Worm (Caenorhabditis elegans) whole organism, young adult: ENCODE measurements around the gene C55B6.5.

Source experiments
- B0336.3 ChIP-seq: fragments of 200-800 bp; sonication (Bioruptor generic); IDR thresholded peaks from 2 replicates; pipeline ENCODE4 v1.3.6; 2022; ENCODE audit warnings: missing genetic modification characterization, missing compliant biosample characterization
- D2030.7 ChIP-seq: fragments of 200-800 bp; sonication (Bioruptor generic); IDR thresholded peaks from 2 replicates; pipeline ENCODE4 v1.3.6; 2022; ENCODE audit warnings: missing genetic modification reagents, missing genetic modification characterization, missing compliant biosample characterization
- F22D6.2 ChIP-seq: sonication (generic microtip); optimal IDR thresholded peaks from 2 replicates; lab custom pipeline; 2016; ENCODE audit warnings: mild to moderate bottlenecking, missing genetic modification characterization, missing compliant biosample characterization
- F23B12.7 ChIP-seq: sonication (generic microtip); optimal IDR thresholded peaks from 2 replicates; lab custom pipeline; 2017; ENCODE audit warnings: missing genetic modification characterization, mild to moderate bottlenecking, missing compliant biosample characterization, antibody characterized with exemption, moderate library complexity; ENCODE audit not compliant: insufficient read depth
- F33H1.4 ChIP-seq: fragments of 200-800 bp; sonication (Bioruptor generic); IDR thresholded peaks from 2 replicates; pipeline ENCODE4 v1.3.6; 2022; ENCODE audit warnings: missing genetic modification reagents, missing genetic modification characterization, missing compliant biosample characterization
- F49E8.2 ChIP-seq: sonication (generic microtip); optimal IDR thresholded peaks from 3 replicates; lab custom pipeline; 2017; ENCODE audit warnings: missing genetic modification characterization, mild to moderate bottlenecking, missing compliant biosample characterization, antibody characterized with exemption, moderate library complexity; ENCODE audit not compliant: insufficient read depth
- F55B11.4 ChIP-seq: sonication (generic microtip); optimal IDR thresholded peaks from 2 replicates; lab custom pipeline; 2016; ENCODE audit warnings: missing compliant biosample characterization, missing genetic modification characterization, borderline replicate concordance; ENCODE audit not compliant: insufficient read depth
- K11D2.4 ChIP-seq: fragments of 200-800 bp; sonication (Bioruptor generic); IDR thresholded peaks from 2 replicates; pipeline ENCODE4 v1.3.6; 2022; ENCODE audit warnings: missing genetic modification reagents, missing genetic modification characterization, missing compliant biosample characterization
- T07F8.4 ChIP-seq: sonication (generic microtip); optimal IDR thresholded peaks from 2 replicates; lab custom pipeline; 2016; ENCODE audit warnings: mild to moderate bottlenecking, missing genetic modification characterization, moderate library complexity, missing compliant biosample characterization
- Y67H2A.10 ChIP-seq: fragments of 200-800 bp; sonication (Bioruptor generic); conservative IDR thresholded peaks from 2 replicates; pipeline ENCODE4 v1.3.6; 2022; ENCODE audit warnings: missing genetic modification reagents, missing genetic modification characterization, missing compliant biosample characterization
- ZK185.1 ChIP-seq: sonication (generic microtip); optimal IDR thresholded peaks from 2 replicates; lab custom pipeline; 2016; ENCODE audit warnings: mild to moderate bottlenecking, missing genetic modification characterization, missing compliant biosample characterization; ENCODE audit not compliant: poor library complexity, severe bottlenecking
- akir-1 ChIP-seq: fragments of 200-800 bp; sonication (Bioruptor generic); optimal IDR thresholded peaks from 2 replicates; lab custom pipeline; 2018; ENCODE audit warnings: mild to moderate bottlenecking, missing genetic modification characterization, moderate library complexity, missing compliant biosample characterization
- attf-3 ChIP-seq: fragments of 200-800 bp; sonication (Bioruptor generic); conservative IDR thresholded peaks from 2 replicates; pipeline ENCODE4 v1.3.6; 2022; ENCODE audit warnings: missing genetic modification reagents, missing genetic modification characterization, missing compliant biosample characterization
- bed-2 ChIP-seq: fragments of 200-800 bp; sonication (Bioruptor generic); IDR thresholded peaks from 2 replicates; pipeline ENCODE4 v1.3.6; 2022; ENCODE audit warnings: missing genetic modification reagents, missing genetic modification characterization, missing compliant biosample characterization
- cebp-1 ChIP-seq, 2 experiments: fragments of 200-800 bp in 1 of 2; sonication (Bioruptor generic) in 1 of 2; sonication (generic microtip) in 1 of 2; IDR thresholded peaks in 1 of 2; optimal IDR thresholded peaks in 1 of 2; 2 replicates each; pipeline versions ENCODE4 v1.3.6 to Lab custom; 2017 to 2022; ENCODE audit warnings: missing compliant biosample characterization in 2 of 2, missing genetic modification characterization in 2 of 2, mild to moderate bottlenecking in 1 of 2, missing genetic modification reagents in 1 of 2, moderate library complexity in 1 of 2
- cebp-2 ChIP-seq: fragments of 200-800 bp; sonication (Bioruptor generic); IDR thresholded peaks from 2 replicates; pipeline ENCODE4 v1.3.6; 2022; ENCODE audit warnings: missing genetic modification characterization, missing compliant biosample characterization
- ceh-100 ChIP-seq: fragments of 200-800 bp; sonication (Bioruptor generic); IDR thresholded peaks from 2 replicates; pipeline ENCODE4 v1.3.6; 2022; ENCODE audit warnings: missing genetic modification reagents, missing genetic modification characterization, missing compliant biosample characterization
- ceh-79 ChIP-seq: sonication (generic microtip); optimal IDR thresholded peaks from 2 replicates; lab custom pipeline; 2017; ENCODE audit warnings: mild to moderate bottlenecking, missing genetic modification characterization, missing compliant biosample characterization
- dox-1 ChIP-seq: fragments of 200-800 bp; sonication (Bioruptor generic); IDR thresholded peaks from 2 replicates; pipeline ENCODE4 v1.3.6; 2022; ENCODE audit warnings: missing genetic modification reagents, missing genetic modification characterization, missing compliant biosample characterization
- dpff-1 ChIP-seq: sonication (generic microtip); optimal IDR thresholded peaks from 2 replicates; lab custom pipeline; 2017; ENCODE audit warnings: mild to moderate bottlenecking, missing genetic modification characterization, missing compliant biosample characterization
- hlh-12 ChIP-seq: sonication (generic microtip); optimal IDR thresholded peaks from 2 replicates; lab custom pipeline; 2016; ENCODE audit warnings: missing genetic modification characterization, missing compliant biosample characterization
- hmg-1.2 ChIP-seq: fragments of 200-800 bp; sonication (Bioruptor generic); IDR thresholded peaks from 2 replicates; pipeline ENCODE4 v1.3.6; 2022; ENCODE audit warnings: missing genetic modification reagents, missing genetic modification characterization, missing compliant biosample characterization
- hmg-20 ChIP-seq: fragments of 200-800 bp; sonication (Bioruptor generic); IDR thresholded peaks from 2 replicates; pipeline ENCODE4 v1.3.6; 2022; ENCODE audit warnings: missing genetic modification reagents, missing genetic modification characterization, missing compliant biosample characterization
- let-526 ChIP-seq: fragments of 200-800 bp; sonication (Bioruptor generic); IDR thresholded peaks from 2 replicates; pipeline ENCODE4 v1.3.6; 2022; ENCODE audit warnings: missing genetic modification reagents, missing genetic modification characterization, missing compliant biosample characterization
- let-607 ChIP-seq, 2 experiments: fragments of 200-800 bp in 1 of 2; sonication (Bioruptor generic) in 1 of 2; sonication (generic microtip) in 1 of 2; optimal IDR thresholded peaks; 2 replicates each; lab custom pipeline; 2016 to 2018; ENCODE audit warnings: mild to moderate bottlenecking in 2 of 2, missing compliant biosample characterization in 2 of 2, missing genetic modification characterization in 2 of 2, moderate library complexity in 2 of 2, missing genotype in 1 of 2
- lin-35 ChIP-seq, 3 experiments: fragments of 150-350 bp in 2 of 3; sonication (generic microtip) in 1 of 3; optimal IDR thresholded peaks; 2 replicates each; lab custom pipeline; 2014 to 2018; ENCODE audit warnings: missing biosample characterization in 3 of 3, missing genetic modification characterization in 3 of 3, missing genetic modification reagents in 3 of 3
- lir-1 ChIP-seq: fragments of 200-800 bp; sonication (Bioruptor generic); conservative IDR thresholded peaks from 2 replicates; pipeline ENCODE4 v1.3.6; 2022; ENCODE audit warnings: missing genetic modification reagents, missing genetic modification characterization, missing compliant biosample characterization
- lsy-27 ChIP-seq: sonication (generic microtip); optimal IDR thresholded peaks from 2 replicates; lab custom pipeline; 2017; ENCODE audit warnings: missing genetic modification characterization, mild to moderate bottlenecking, missing compliant biosample characterization, antibody characterized with exemption, missing genotype, borderline replicate concordance; ENCODE audit not compliant: insufficient read depth
- madf-6 ChIP-seq: fragments of 200-800 bp; sonication (Bioruptor generic); IDR thresholded peaks from 2 replicates; pipeline ENCODE4 v1.3.6; 2022; ENCODE audit warnings: missing genetic modification reagents, missing genetic modification characterization, missing compliant biosample characterization
- nhr-179 ChIP-seq: sonication (generic microtip); optimal IDR thresholded peaks from 2 replicates; lab custom pipeline; 2016; ENCODE audit warnings: mild to moderate bottlenecking, missing genetic modification characterization, missing compliant biosample characterization
- nhr-27 ChIP-seq: fragments of 200-800 bp; sonication (Bioruptor generic); optimal IDR thresholded peaks from 2 replicates; lab custom pipeline; 2018; ENCODE audit warnings: mild to moderate bottlenecking, missing genetic modification characterization, moderate library complexity, missing compliant biosample characterization
- nhr-90 ChIP-seq: sonication (generic microtip); optimal IDR thresholded peaks from 2 replicates; lab custom pipeline; 2016; ENCODE audit warnings: missing genotype, mild to moderate bottlenecking, missing genetic modification characterization, missing compliant biosample characterization
- pha-4 ChIP-seq: fragments of 150-350 bp; sonication (generic microtip); optimal IDR thresholded peaks from 2 replicates; lab custom pipeline; 2014; ENCODE audit warnings: missing biosample characterization, missing genetic modification reagents, missing genetic modification characterization
- rpc-1 ChIP-seq, 2 experiments: fragments of 150-350 bp in 1 of 2; sonication (generic microtip) in 1 of 2; optimal IDR thresholded peaks; 2 replicates each; lab custom pipeline; 2014 to 2018; ENCODE audit warnings: missing biosample characterization in 1 of 2, missing genetic modification characterization in 1 of 2, missing genetic modification reagents in 1 of 2, missing genotype in 1 of 2
- sea-2 ChIP-seq: fragments of 200-800 bp; sonication (Bioruptor generic); IDR thresholded peaks from 2 replicates; pipeline ENCODE4 v1.3.6; 2022; ENCODE audit warnings: missing genetic modification characterization, missing compliant biosample characterization
- snpc-1.3 ChIP-seq: sonication (generic microtip); optimal IDR thresholded peaks from 2 replicates; lab custom pipeline; 2017; ENCODE audit warnings: missing genetic modification characterization, mild to moderate bottlenecking, missing compliant biosample characterization, antibody characterized with exemption, moderate library complexity, missing genotype, missing genetic modification reagents; ENCODE audit not compliant: insufficient read depth
- snpc-4 ChIP-seq, 5 experiments: fragments of 150-350 bp in 1 of 5; sonication (generic microtip) in 4 of 5; optimal IDR thresholded peaks; 2 replicates each; lab custom pipeline; 2014 to 2018; ENCODE audit warnings: missing genetic modification characterization in 5 of 5, missing biosample characterization in 3 of 5, antibody characterized with exemption in 2 of 5, mild to moderate bottlenecking in 2 of 5, missing compliant biosample characterization in 2 of 5, missing genotype in 2 of 5, moderate library complexity in 2 of 5, missing genetic modification reagents in 1 of 5
- tbp1 ChIP-seq: fragments of 200-800 bp; sonication (Bioruptor generic); optimal IDR thresholded peaks from 2 replicates; lab custom pipeline; 2018; ENCODE audit warnings: mild to moderate bottlenecking, missing genetic modification characterization, missing compliant biosample characterization
- tlf-1 ChIP-seq: fragments of 200-800 bp; sonication (Bioruptor generic); optimal IDR thresholded peaks from 2 replicates; lab custom pipeline; 2018; ENCODE audit warnings: mild to moderate bottlenecking, missing genetic modification characterization, missing compliant biosample characterization
- zim-3 ChIP-seq: sonication (generic microtip); optimal IDR thresholded peaks from 2 replicates; lab custom pipeline; 2017; ENCODE audit warnings: mild to moderate bottlenecking, missing genetic modification characterization, moderate library complexity, missing compliant biosample characterization
- ztf-22 ChIP-seq: fragments of 200-800 bp; sonication (Bioruptor generic); optimal IDR thresholded peaks from 2 replicates; lab custom pipeline; 2018; ENCODE audit warnings: mild to moderate bottlenecking, missing genetic modification characterization, moderate library complexity, missing compliant biosample characterization
- ztf-25 ChIP-seq: fragments of 200-800 bp; sonication (Bioruptor generic); IDR thresholded peaks from 2 replicates; pipeline ENCODE4 v1.3.6; 2022; ENCODE audit warnings: missing genetic modification reagents, missing genetic modification characterization, missing compliant biosample characterization
- ztf-26 ChIP-seq: sonication (generic microtip); optimal IDR thresholded peaks from 2 replicates; lab custom pipeline; 2017; ENCODE audit warnings: missing genetic modification characterization, missing compliant biosample characterization

The C55B6.5 gene

ce11 chrX:7181627-7182026, 23.5 kb downstream of the C55B6.5 start (continued):
- TF ChIP-seq T07F8.4 = peak; percentile 26
- TF ChIP-seq attf-3 (GFP tag; lab: Robert Waterston, UW) = no peak
- peak; percentile 93 for TF ChIP-seq K11D2.4 (GFP tag; lab: Robert Waterston, UW)
- TF ChIP-seq rpc-1 (optimal IDR thresholded peaks at IDR 0.05; lab: Kevin White, UChicago) = no peak
- no peak for TF ChIP-seq rpc-1 (tag; optimal IDR thresholded peaks at IDR 0.05; lab: Kevin White, UChicago)
- no peak for TF ChIP-seq D2030.7 (GFP tag; lab: Robert Waterston, UW)
- 0 out of 2 replicates have a peak, but pooled peaks have one; percentile 70 for TF ChIP-seq cebp-1 (GFP tag; IDR thresholded peaks at IDR 0.05; lab: Robert Waterston, UW)
- TF ChIP-seq cebp-1 (tag; optimal IDR thresholded peaks at IDR 0.05; lab: Kevin White, UChicago) = no peak
- TF ChIP-seq cebp-2 (GFP tag; lab: Robert Waterston, UW) = 0 out of 2 replicates have a peak, but pooled peaks have one; percentile 10
- peak; percentile 72 for TF ChIP-seq lir-1 (GFP tag; lab: Robert Waterston, UW)
- TF ChIP-seq B0336.3 (GFP tag; lab: Robert Waterston, UW) = no peak
- peak; percentile 2 for TF ChIP-seq snpc-1.3 (tag; lab: Kevin White, UChicago)
- TF ChIP-seq nhr-179 = peak; percentile 16
- TF ChIP-seq sea-2 (GFP tag; lab: Robert Waterston, UW) = no peak
- TF ChIP-seq hmg-20 (GFP tag; lab: Robert Waterston, UW) = peak; percentile 92
- peak; percentile 54; the same call in 1 of the 2 replicates for TF ChIP-seq ceh-100 (GFP tag; lab: Robert Waterston, UW)
- TF ChIP-seq tlf-1 (GFP tag; lab: Kevin White, UChicago) = peak; percentile 96
- peak; percentile 92 for TF ChIP-seq F23B12.7 (tag; lab: Kevin White, UChicago)
- TF ChIP-seq akir-1 (GFP tag; lab: Kevin White, UChicago) = peak; percentile 49
- peak in 1 of 3 experiments; percentile 89 for TF ChIP-seq lin-35 (GFP tag; optimal IDR thresholded peaks at IDR 0.05; lab: Kevin White, UChicago)

ce11 chrX:7177341-7177740, 27.8 kb downstream of the C55B6.5 start, which contains the start of gene F43E12.1:
Gene F43E12.1 (plus strand): TSS chrX:7177641.
- no peak for TF ChIP-seq F55B11.4 (tag; lab: Kevin White, UChicago)
- TF ChIP-seq lsy-27 (tag; lab: Kevin White, UChicago) = no peak
- no peak for TF ChIP-seq bed-2 (GFP tag; lab: Robert Waterston, UW)
- TF ChIP-seq let-526 = no peak
- TF ChIP-seq zim-3 (tag; lab: Kevin White, UChicago) = no peak
- TF ChIP-seq madf-6 (GFP tag; lab: Robert Waterston, UW) = no peak
- TF ChIP-seq hlh-12 (tag; lab: Kevin White, UChicago) = no peak
- TF ChIP-seq Y67H2A.10 (GFP tag; lab: Robert Waterston, UW) = no peak
- TF ChIP-seq ceh-79 (tag; lab: Kevin White, UChicago) = no peak
- TF ChIP-seq hmg-1.2 (GFP tag; lab: Robert Waterston, UW) = no peak
- TF ChIP-seq F22D6.2 (tag; lab: Kevin White, UChicago) = no peak
- no peak for TF ChIP-seq nhr-27
- TF ChIP-seq F33H1.4 = no peak
- TF ChIP-seq dpff-1 (tag; lab: Kevin White, UChicago) = no peak
- no peak for TF ChIP-seq ztf-25 (GFP tag; lab: Robert Waterston, UW)
- no peak for TF ChIP-seq nhr-179
- no peak for TF ChIP-seq pha-4 (tag; lab: Kevin White, UChicago)
- TF ChIP-seq ztf-26 = no peak

DNA sequence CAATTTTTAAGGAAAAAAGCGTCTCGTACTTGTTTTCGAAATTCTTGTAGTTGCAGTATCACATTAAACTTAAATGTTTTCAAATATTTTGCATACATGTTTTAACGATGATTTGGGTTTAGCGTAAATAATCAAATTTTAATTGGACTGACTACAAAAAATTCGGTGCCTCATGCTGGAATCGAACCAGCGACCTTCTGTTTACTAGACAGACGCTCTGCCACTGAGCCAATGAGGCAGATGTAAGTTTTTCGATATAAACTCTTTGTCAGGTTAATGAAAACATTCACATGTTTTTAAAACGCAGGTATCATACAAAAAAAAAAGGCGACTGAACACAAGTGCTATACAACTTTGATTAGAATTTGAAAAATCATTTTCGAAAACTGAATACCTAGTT, 28.3 kb downstream of the C55B6.5 start:
- TF ChIP-seq F49E8.2 (tag; lab: Kevin White, UChicago) (peak; percentile 35), dox-1 (no peak), tbp1 (GFP tag; lab: Kevin White, UChicago) (peak; percentile 87), let-607 (tag; optimal IDR thresholded peaks at IDR 0.05; lab: Kevin White, UChicago) (peak in 1 of 2 experiments; percentile 11), ZK185.1 (peak; percentile 70), rpc-1 (optimal IDR thresholded peaks at IDR 0.05; lab: Kevin White, UChicago) (peak; percentile 83), rpc-1 (tag; optimal IDR thresholded peaks at IDR 0.05; lab: Kevin White, UChicago) (peak; percentile 95), hmg-1.2 (GFP tag; lab: Robert Waterston, UW) (peak; percentile 32; the same call in 1 of the 2 replicates), ztf-22 (GFP tag; lab: Kevin White, UChicago) (no peak), nhr-90 (peak; percentile 55), snpc-4 (GFP tag; optimal IDR thresholded peaks at IDR 0.05; lab: Kevin White, UChicago) (peak; percentile 32), snpc-4 (tag; optimal IDR thresholded peaks at IDR 0.05; lab: Kevin White, UChicago) (peak in 1 of 4 experiments; percentile 68), ztf-25 (GFP tag; lab: Robert Waterston, UW) (0 out of 2 replicates have a peak, but pooled peaks have one; percentile 32)
